Worm (Caenorhabditis elegans): ENCODE measurements around the gene vha-5.
A peak's percentile ranks its signal among the peaks of the same experiment; 100 is the strongest.

Gene vha-5

ce11 chrIV:8266024-8266949, 37.5 kb upstream of the vha-5 start (continued):
- TF ChIP-seq him-1 (tag; optimal IDR thresholded peaks at IDR 0.05) = no peak
- TF ChIP-seq ceh-100 (GFP tag; IDR thresholded peaks at IDR 0.05) = no peak
- TF ChIP-seq Y53G8AR.9 (GFP tag; conservative IDR thresholded peaks at IDR 0.05) = peak; percentile 96
- no peak for TF ChIP-seq T07F8.4 (tag; optimal IDR thresholded peaks at IDR 0.05)
- TF ChIP-seq ceh-27 (GFP tag; optimal IDR thresholded peaks at IDR 0.05) = no peak
- peak; percentile 80 for TF ChIP-seq cebp-2 (GFP tag; IDR thresholded peaks at IDR 0.05)
- no peak for TF ChIP-seq lsy-27 (tag; optimal IDR thresholded peaks at IDR 0.05; ENCODE audit: borderline replicate concordance, insufficient read depth)
- no peak for TF ChIP-seq tbx-9 (tag; optimal IDR thresholded peaks at IDR 0.05; ENCODE audit: borderline replicate concordance)
- peak; percentile 72; the same call in 1 of the 2 replicates for TF ChIP-seq madf-3 (GFP tag; IDR thresholded peaks at IDR 0.05)
- no peak for TF ChIP-seq sptf-2 (GFP tag; optimal IDR thresholded peaks at IDR 0.05)
- TF ChIP-seq T26A5.8 (tag; optimal IDR thresholded peaks at IDR 0.05) = no peak
- no peak for TF ChIP-seq xnd-1 (tag; optimal IDR thresholded peaks at IDR 0.05)
- TF ChIP-seq hmg-1.2 (GFP tag; IDR thresholded peaks at IDR 0.05) = no peak; the same call in 1 of the 2 replicates
- TF ChIP-seq chd-7 (tag; optimal IDR thresholded peaks at IDR 0.05) = peak; percentile 26
- TF ChIP-seq C17E4.6 (GFP tag; IDR thresholded peaks at IDR 0.05) = no peak
- no peak for TF ChIP-seq F55B11.4 (tag; optimal IDR thresholded peaks at IDR 0.05; ENCODE audit: borderline replicate concordance, insufficient read depth)
- TF ChIP-seq B0261.1 (tag; optimal IDR thresholded peaks at IDR 0.05) = no peak
- no peak for TF ChIP-seq zim-3 (tag; optimal IDR thresholded peaks at IDR 0.05)
- TF ChIP-seq ets-4 (GFP tag; optimal IDR thresholded peaks at IDR 0.05) = no peak
- TF ChIP-seq mes-4 (tag; optimal IDR thresholded peaks at IDR 0.05) = no peak
- TF ChIP-seq ekl-4 (GFP tag; IDR thresholded peaks at IDR 0.05) = 0 out of 2 replicates have a peak, but pooled peaks have one; percentile 38
- peak; percentile 36 for TF ChIP-seq tlf-1 (GFP tag; optimal IDR thresholded peaks at IDR 0.05)
- TF ChIP-seq Y95B8A.8 (GFP tag; IDR thresholded peaks at IDR 0.05) = 0 out of 2 replicates have a peak, but pooled peaks have one; percentile 30
- no peak for TF ChIP-seq nfya-1 (tag; optimal IDR thresholded peaks at IDR 0.05; ENCODE audit: borderline replicate concordance, insufficient read depth)
- TF ChIP-seq F22D6.2 (tag; optimal IDR thresholded peaks at IDR 0.05) = no peak
- no peak for TF ChIP-seq unc-62 (GFP tag; optimal IDR thresholded peaks at IDR 0.05)
- peak; percentile 8; the same call in 1 of the 2 replicates for TF ChIP-seq F33H1.4 (GFP tag; IDR thresholded peaks at IDR 0.05)
- TF ChIP-seq akir-1 (GFP tag; optimal IDR thresholded peaks at IDR 0.05) = no peak
- no peak for TF ChIP-seq fkh-3 (tag; optimal IDR thresholded peaks at IDR 0.05)
- no peak for TF ChIP-seq Y79H2A.3 (GFP tag; conservative IDR thresholded peaks at IDR 0.05)
- no peak for TF ChIP-seq mel-28 (tag; optimal IDR thresholded peaks at IDR 0.05; ENCODE audit: borderline replicate concordance)
- TF ChIP-seq cebp-1 (GFP tag; IDR thresholded peaks at IDR 0.05) = peak; percentile 21; the same call in 1 of the 2 replicates
- TF ChIP-seq cebp-1 (tag; optimal IDR thresholded peaks at IDR 0.05) = peak; percentile 67
- 0 out of 2 replicates have a peak, but pooled peaks have one; percentile 73 for TF ChIP-seq ceh-58 (GFP tag; IDR thresholded peaks at IDR 0.05)
- TF ChIP-seq zfh-2 (GFP tag; conservative IDR thresholded peaks at IDR 0.05) = peak; percentile 85
- peak; percentile 67 for TF ChIP-seq B0336.3 (GFP tag; IDR thresholded peaks at IDR 0.05)
- no peak for TF ChIP-seq F49E8.2 (tag; optimal IDR thresholded peaks at IDR 0.05; ENCODE audit: insufficient read depth)
- no peak for TF ChIP-seq D2030.7 (GFP tag; IDR thresholded peaks at IDR 0.05)
- TF ChIP-seq ztf-22 (GFP tag; optimal IDR thresholded peaks at IDR 0.05) = peak; percentile 28
- TF ChIP-seq bed-1 (GFP tag; IDR thresholded peaks at IDR 0.05) = no peak
- no peak for TF ChIP-seq egl-44 (GFP tag; IDR thresholded peaks at IDR 0.05)
- no peak for TF ChIP-seq F37B4.10 (GFP tag; IDR thresholded peaks at IDR 0.05)
- no peak for TF ChIP-seq Y67H2A.10 (GFP tag; conservative IDR thresholded peaks at IDR 0.05)
- TF ChIP-seq ama-1 (optimal IDR thresholded peaks at IDR 0.05) = peak; percentile 7
- no peak for TF ChIP-seq ama-1 (GFP tag; optimal IDR thresholded peaks at IDR 0.05)
- no peak for TF ChIP-seq gei-17 (GFP tag; optimal IDR thresholded peaks at IDR 0.05)
- no peak for TF ChIP-seq ccch-3 (GFP tag; optimal IDR thresholded peaks at IDR 0.05)

All from whole organism, young adult.